Worm (Caenorhabditis elegans) whole organism, L4 larva: Measurements from ENCODE around the gene F01D5.1.
A peak's percentile ranks its signal among the peaks of the same experiment; 100 is the strongest.

Experiments used
- F44E2.7 ChIP-seq: fragments of 200-800 bp; sonication (Bioruptor generic); IDR thresholded peaks from 2 replicates; pipeline ENCODE4 v2.1.2; 2022; ENCODE audit warnings: missing genetic modification characterization, missing compliant biosample characterization
- R02D3.7 ChIP-seq: fragments of 150-350 bp; sonication (generic microtip); optimal IDR thresholded peaks from 3 replicates; lab custom pipeline; 2014; ENCODE audit warnings: missing biosample characterization, missing genetic modification characterization
- T26A8.4 ChIP-seq: fragments of 200-800 bp; sonication (Bioruptor generic); IDR thresholded peaks from 2 replicates; pipeline ENCODE4 v1.3.6; 2022; ENCODE audit warnings: missing genetic modification characterization, missing compliant biosample characterization
- Y75B8A.6 ChIP-seq: fragments of 200-800 bp; sonication (Bioruptor generic); IDR thresholded peaks from 2 replicates; pipeline ENCODE4 v1.3.6; 2022; ENCODE audit warnings: missing genetic modification reagents, missing genetic modification characterization, missing compliant biosample characterization
- ZK337.2 ChIP-seq: fragments of 200-800 bp; sonication (Bioruptor generic); IDR thresholded peaks from 2 replicates; pipeline ENCODE4 v1.3.6; 2022; ENCODE audit warnings: missing genetic modification reagents, missing genetic modification characterization, missing compliant biosample characterization
- ZK546.5 ChIP-seq, 2 experiments: sonication (generic microtip); optimal IDR thresholded peaks; 2 replicates each; lab custom pipeline; 2017; ENCODE audit warnings: missing biosample characterization in 2 of 2, missing genetic modification characterization in 2 of 2
- aly-2 ChIP-seq: sonication (generic microtip); optimal IDR thresholded peaks from 2 replicates; lab custom pipeline; 2018; ENCODE audit warnings: missing biosample characterization, missing genetic modification characterization
- ama-1 ChIP-seq: fragments of 150-350 bp; optimal IDR thresholded peaks from 2 replicates; lab custom pipeline; 2014; ENCODE audit warnings: inconsistent platforms, mixed read lengths
- attf-4 ChIP-seq: sonication (generic microtip); optimal IDR thresholded peaks from 3 replicates; lab custom pipeline; 2017; ENCODE audit warnings: missing biosample characterization, missing genetic modification characterization
- ceh-28 ChIP-seq: fragments of 150-350 bp; optimal IDR thresholded peaks from 2 replicates; lab custom pipeline; 2014; ENCODE audit warnings: missing biosample characterization, missing genetic modification reagents, missing genetic modification characterization
- ces-1 ChIP-seq: fragments of 150-350 bp; sonication (generic microtip); optimal IDR thresholded peaks from 4 replicates; lab custom pipeline; 2014; ENCODE audit warnings: missing biosample characterization, missing genetic modification reagents, missing genetic modification characterization
- cey-2 ChIP-seq: sonication (generic microtip); optimal IDR thresholded peaks from 3 replicates; lab custom pipeline; 2017; ENCODE audit warnings: missing genetic modification characterization, mild to moderate bottlenecking, missing compliant biosample characterization, antibody characterized with exemption, borderline replicate concordance; ENCODE audit not compliant: insufficient read depth
- daf-12 ChIP-seq: fragments of 150-350 bp; optimal IDR thresholded peaks from 2 replicates; lab custom pipeline; 2014; ENCODE audit warnings: missing biosample characterization, missing genetic modification reagents, missing genetic modification characterization
- daf-16 ChIP-seq, 3 experiments: sonication (generic microtip); optimal IDR thresholded peaks; 2 replicates each; lab custom pipeline; 2016 to 2017; ENCODE audit warnings: missing genetic modification characterization in 3 of 3, missing genetic modification reagents in 3 of 3, mild to moderate bottlenecking in 2 of 3, missing compliant biosample characterization in 2 of 3, missing biosample characterization in 1 of 3, moderate library complexity in 1 of 3
- daf-8 ChIP-seq: fragments of 200-800 bp; sonication (Bioruptor generic); IDR thresholded peaks from 2 replicates; pipeline ENCODE4 v1.3.6; 2022; ENCODE audit warnings: missing genetic modification characterization, missing compliant biosample characterization
- dmd-6 ChIP-seq: fragments of 200-800 bp; sonication (Bioruptor generic); IDR thresholded peaks from 2 replicates; pipeline ENCODE4 v1.3.6; 2022; ENCODE audit warnings: missing genetic modification reagents, missing genetic modification characterization, missing compliant biosample characterization
- dpl-1 ChIP-seq: fragments of 150-350 bp; optimal IDR thresholded peaks from 2 replicates; lab custom pipeline; 2014; ENCODE audit warnings: missing biosample characterization, missing genetic modification reagents, missing genetic modification characterization
- dve-1 ChIP-seq: sonication (generic microtip); optimal IDR thresholded peaks from 2 replicates; lab custom pipeline; 2017; ENCODE audit warnings: antibody characterized with exemption, mild to moderate bottlenecking, missing genetic modification characterization, missing compliant biosample characterization; ENCODE audit not compliant: insufficient read depth
- egl-27 ChIP-seq: sonication (generic microtip); optimal IDR thresholded peaks from 3 replicates; lab custom pipeline; 2017; ENCODE audit warnings: missing biosample characterization, missing genetic modification reagents, missing genetic modification characterization
- egl-43 ChIP-seq: fragments of 200-800 bp; sonication (Bioruptor generic); IDR thresholded peaks from 2 replicates; pipeline ENCODE4 v1.3.6; 2022; ENCODE audit warnings: missing genetic modification reagents, missing genetic modification characterization, missing compliant biosample characterization
- gei-8 ChIP-seq: fragments of 200-800 bp; sonication (Bioruptor generic); optimal IDR thresholded peaks from 2 replicates; lab custom pipeline; 2018; ENCODE audit warnings: mild to moderate bottlenecking, missing genetic modification characterization, missing compliant biosample characterization
- hif-1 ChIP-seq, 2 experiments: sonication (generic microtip); optimal IDR thresholded peaks; 2 replicates each; lab custom pipeline; 2016 to 2017; ENCODE audit warnings: missing compliant biosample characterization in 2 of 2, missing genetic modification characterization in 2 of 2, missing genetic modification reagents in 2 of 2, missing genotype in 2 of 2, mild to moderate bottlenecking in 1 of 2
- hlh-11 ChIP-seq: fragments of 200-800 bp; sonication (Bioruptor generic); optimal IDR thresholded peaks from 2 replicates; lab custom pipeline; 2018; ENCODE audit warnings: mild to moderate bottlenecking, missing genetic modification characterization, missing compliant biosample characterization
- hlh-30 ChIP-seq: sonication (generic microtip); optimal IDR thresholded peaks from 2 replicates; lab custom pipeline; 2017; ENCODE audit warnings: antibody characterized with exemption, mild to moderate bottlenecking, missing genetic modification characterization, missing compliant biosample characterization; ENCODE audit not compliant: insufficient read depth
- hmg-1.1 ChIP-seq: fragments of 200-800 bp; sonication (Bioruptor generic); IDR thresholded peaks from 2 replicates; pipeline ENCODE4 v1.3.6; 2022; ENCODE audit warnings: missing genetic modification reagents, missing genetic modification characterization, missing compliant biosample characterization
- lin-15B ChIP-seq: fragments of 150-350 bp; sonication (generic microtip); optimal IDR thresholded peaks from 3 replicates; lab custom pipeline; 2014; ENCODE audit warnings: missing biosample characterization, missing genetic modification characterization
- lin-39 ChIP-seq: fragments of 150-350 bp; optimal IDR thresholded peaks from 2 replicates; lab custom pipeline; 2014; ENCODE audit warnings: missing biosample characterization, missing genetic modification reagents, missing genetic modification characterization
- mxl-2 ChIP-seq: fragments of 200-800 bp; sonication (Bioruptor generic); conservative IDR thresholded peaks from 2 replicates; pipeline ENCODE4 v1.3.6; 2022; ENCODE audit warnings: missing genetic modification reagents, missing genetic modification characterization, missing compliant biosample characterization
- mxl-3 ChIP-seq: fragments of 200-800 bp; sonication (Bioruptor generic); optimal IDR thresholded peaks from 2 replicates; lab custom pipeline; 2018; ENCODE audit warnings: mild to moderate bottlenecking, missing genetic modification characterization, missing compliant biosample characterization
- nhr-25 ChIP-seq: sonication (generic microtip); optimal IDR thresholded peaks from 2 replicates; lab custom pipeline; 2017; ENCODE audit warnings: missing genetic modification characterization, mild to moderate bottlenecking, missing compliant biosample characterization, antibody characterized with exemption, moderate library complexity, borderline replicate concordance; ENCODE audit not compliant: insufficient read depth
- nhr-28 ChIP-seq: fragments of 150-350 bp; optimal IDR thresholded peaks from 2 replicates; lab custom pipeline; 2014; ENCODE audit warnings: missing biosample characterization, missing genetic modification characterization
- nhr-41 ChIP-seq: fragments of 200-800 bp; sonication (Bioruptor generic); IDR thresholded peaks from 2 replicates; pipeline ENCODE4 v1.3.6; 2022; ENCODE audit warnings: missing genetic modification reagents, missing genetic modification characterization, missing compliant biosample characterization
- nhr-42 ChIP-seq: fragments of 200-800 bp; sonication (Bioruptor generic); IDR thresholded peaks from 2 replicates; pipeline ENCODE4 v1.3.6; 2022; ENCODE audit warnings: missing genetic modification characterization, missing compliant biosample characterization
- nhr-48 ChIP-seq: sonication (generic microtip); optimal IDR thresholded peaks from 2 replicates; lab custom pipeline; 2016; ENCODE audit warnings: mild to moderate bottlenecking, missing genetic modification characterization, missing compliant biosample characterization
- nhr-77 ChIP-seq: fragments of 150-350 bp; optimal IDR thresholded peaks from 2 replicates; lab custom pipeline; 2014; ENCODE audit warnings: missing biosample characterization, missing genetic modification characterization
- pha-4 ChIP-seq, 2 experiments: fragments of 150-350 bp in 1 of 2; fragments of 200-800 bp in 1 of 2; sonication (Bioruptor generic) in 1 of 2; IDR thresholded peaks in 1 of 2; optimal IDR thresholded peaks in 1 of 2; 2 replicates each; pipeline versions ENCODE4 v1.3.6 to Lab custom; 2014 to 2022; ENCODE audit warnings: missing genetic modification characterization in 2 of 2, missing genetic modification reagents in 2 of 2, missing biosample characterization in 1 of 2, missing compliant biosample characterization in 1 of 2
- php-3 ChIP-seq: fragments of 200-800 bp; sonication (Bioruptor generic); IDR thresholded peaks from 2 replicates; pipeline ENCODE4 v1.3.6; 2022; ENCODE audit warnings: missing genetic modification reagents, missing genetic modification characterization, missing compliant biosample characterization
- pqm-1 ChIP-seq: sonication (generic microtip); optimal IDR thresholded peaks from 2 replicates; lab custom pipeline; 2017; ENCODE audit warnings: missing biosample characterization, missing genetic modification characterization
- saeg-2 ChIP-seq: fragments of 200-800 bp; sonication (Bioruptor generic); IDR thresholded peaks from 2 replicates; pipeline ENCODE4 v1.3.6; 2022; ENCODE audit warnings: missing genetic modification reagents, missing genetic modification characterization, missing compliant biosample characterization
- sdz-12 ChIP-seq: fragments of 200-800 bp; sonication (Bioruptor generic); optimal IDR thresholded peaks from 2 replicates; lab custom pipeline; 2018; ENCODE audit warnings: mild to moderate bottlenecking, missing genetic modification characterization, missing compliant biosample characterization
- tra-1 ChIP-seq: fragments of 200-800 bp; sonication (Bioruptor generic); IDR thresholded peaks from 2 replicates; pipeline ENCODE4 v1.3.6; 2022; ENCODE audit warnings: missing genetic modification reagents, missing genetic modification characterization, missing compliant biosample characterization
- unc-62 ChIP-seq, 3 experiments: fragments of 150-350 bp in 1 of 3; sonication (generic microtip); optimal IDR thresholded peaks in 2 of 3; peaks in 1 of 3; 1 replicate in 1 of 3; 2 replicates in 2 of 3; lab custom pipeline; 2014 to 2017; ENCODE audit warnings: missing biosample characterization in 3 of 3, missing genetic modification characterization in 3 of 3, missing genetic modification reagents in 3 of 3, missing genotype in 1 of 3
- zag-1 ChIP-seq: fragments of 150-350 bp; optimal IDR thresholded peaks from 2 replicates; lab custom pipeline; 2014; ENCODE audit warnings: missing biosample characterization, missing genetic modification characterization
- ztf-7 ChIP-seq: fragments of 150-350 bp; optimal IDR thresholded peaks from 2 replicates; lab custom pipeline; 2014; ENCODE audit warnings: missing biosample characterization, missing genetic modification characterization

F01D5.1 gene

DNA sequence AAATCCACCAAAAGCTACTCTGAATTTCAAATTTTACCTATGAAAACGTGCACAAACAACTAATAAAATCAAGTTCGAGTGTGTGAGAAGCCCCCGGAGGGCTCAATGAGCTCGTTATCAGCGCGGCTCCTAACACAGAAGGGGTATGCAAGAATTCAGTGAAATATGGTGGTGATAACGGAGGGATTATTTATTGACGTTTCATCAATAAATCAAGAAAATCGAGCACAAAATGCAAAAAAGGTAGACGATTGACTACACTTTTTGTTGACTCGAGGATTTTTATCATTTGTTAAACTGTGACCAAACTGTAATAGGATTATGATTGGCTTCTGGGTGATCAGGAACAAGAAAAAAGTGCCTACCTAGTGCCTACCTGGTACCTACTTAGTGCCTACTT is 39.9 kb downstream of the F01D5.1 start, which contains the start of gene zip-3:
zip-3 (minus strand) TSS at position 21 of the 400 bp plus-strand sequence.
- TF ChIP-seq gei-8 (GFP tag; lab: Kevin White, UChicago) (peak; percentile 21), aly-2 (tag; lab: Kevin White, UChicago) (no peak), nhr-48 (tag; lab: Kevin White, UChicago) (peak; percentile 0), hlh-11 (tag; lab: Kevin White, UChicago) (peak; percentile 64), dmd-6 (peak; percentile 77), php-3 (GFP tag; lab: Robert Waterston, UW) (peak; percentile 62; the same call in 1 of the 2 replicates), T26A8.4 (GFP tag; lab: Robert Waterston, UW) (no peak), pqm-1 (tag; lab: Kevin White, UChicago) (peak; percentile 44), nhr-77 (tag; lab: Kevin White, UChicago) (peak; percentile 45), daf-16 (GFP tag; optimal IDR thresholded peaks at IDR 0.05; lab: Kevin White, UChicago) (no peak), daf-16 (tag; optimal IDR thresholded peaks at IDR 0.05; lab: Kevin White, UChicago) (peak; percentile 61), dve-1 (tag; lab: Kevin White, UChicago) (peak; percentile 64), tra-1 (GFP tag; lab: Robert Waterston, UW) (peak; percentile 67), nhr-28 (tag; lab: Kevin White, UChicago) (peak; percentile 65), ZK337.2 (GFP tag; lab: Robert Waterston, UW) (no peak), pha-4 (GFP tag; IDR thresholded peaks at IDR 0.05; lab: Robert Waterston, UW) (no peak), pha-4 (tag; optimal IDR thresholded peaks at IDR 0.05; lab: Kevin White, UChicago) (no peak)

ce11 chrII:13956529-13956928 is 40.9 kb downstream of the F01D5.1 start:
- peak in 1 of 2 experiments; percentile 21 for TF ChIP-seq daf-16 (GFP tag; optimal IDR thresholded peaks at IDR 0.05; lab: Kevin White, UChicago)
- TF ChIP-seq daf-16 (tag; optimal IDR thresholded peaks at IDR 0.05; lab: Kevin White, UChicago), result peak; percentile 89
- TF ChIP-seq lin-39, result no peak
- no peak for TF ChIP-seq lin-15B (tag; lab: Kevin White, UChicago)
- TF ChIP-seq aly-2 (tag; lab: Kevin White, UChicago), result no peak
- no peak for TF ChIP-seq hmg-1.1 (GFP tag; lab: Robert Waterston, UW)
- TF ChIP-seq F44E2.7 (GFP tag; lab: Robert Waterston, UW), result no peak
- TF ChIP-seq ces-1 (GFP tag; lab: Kevin White, UChicago), result no peak
- peak; percentile 84 for TF ChIP-seq hlh-11 (tag; lab: Kevin White, UChicago)
- TF ChIP-seq nhr-41 (GFP tag; lab: Robert Waterston, UW), result no peak
- TF ChIP-seq nhr-25 (tag; lab: Kevin White, UChicago), result no peak
- TF ChIP-seq sdz-12 (GFP tag; lab: Kevin White, UChicago), result no peak
- no peak for TF ChIP-seq mxl-2
- peak; percentile 91 for TF ChIP-seq dmd-6
- no peak for TF ChIP-seq daf-12 (tag; lab: Kevin White, UChicago)
- TF ChIP-seq gei-8 (GFP tag; lab: Kevin White, UChicago), result no peak
- TF ChIP-seq cey-2 (tag; lab: Kevin White, UChicago), result no peak
- TF ChIP-seq ZK546.5 (tag; optimal IDR thresholded peaks at IDR 0.05; lab: Kevin White, UChicago), result no peak
- TF ChIP-seq hlh-30 (tag; lab: Kevin White, UChicago), result peak; percentile 50
- peak; percentile 51; the same call in 1 of the 2 replicates for TF ChIP-seq nhr-42 (GFP tag; lab: Robert Waterston, UW)
- no peak for TF ChIP-seq ama-1 (lab: Kevin White, UChicago)
- no peak for TF ChIP-seq zag-1 (tag; lab: Kevin White, UChicago)
- peak in 1 of 2 experiments; percentile 42 for TF ChIP-seq unc-62 (GFP tag; optimal IDR thresholded peaks at IDR 0.05 in 1 of 2; lab: Kevin White, UChicago)
- TF ChIP-seq unc-62 (tag; optimal IDR thresholded peaks at IDR 0.05; lab: Kevin White, UChicago), result no peak
- peak; percentile 18 for TF ChIP-seq nhr-48 (tag; lab: Kevin White, UChicago)
- TF ChIP-seq tra-1 (GFP tag; lab: Robert Waterston, UW), result peak; percentile 61; the same call in 1 of the 2 replicates
- no peak for TF ChIP-seq egl-27 (tag; lab: Kevin White, UChicago)
- no peak for TF ChIP-seq daf-8
- no peak for TF ChIP-seq ztf-7 (tag; lab: Kevin White, UChicago)
- TF ChIP-seq hif-1 (tag; optimal IDR thresholded peaks at IDR 0.05; lab: Kevin White, UChicago), result peak in 1 of 2 experiments; percentile 54
- TF ChIP-seq Y75B8A.6, result no peak
- peak; percentile 31 for TF ChIP-seq mxl-3 (GFP tag; lab: Kevin White, UChicago)
- no peak for TF ChIP-seq attf-4
- TF ChIP-seq dpl-1 (GFP tag; lab: Kevin White, UChicago), result no peak
- no peak for TF ChIP-seq egl-43 (GFP tag; lab: Robert Waterston, UW)
- TF ChIP-seq nhr-77 (tag; lab: Kevin White, UChicago), result peak; percentile 99
- peak; percentile 72; the same call in 1 of the 2 replicates for TF ChIP-seq saeg-2 (GFP tag; lab: Robert Waterston, UW)
- TF ChIP-seq ceh-28 (tag; lab: Kevin White, UChicago), result no peak
- peak; percentile 93 for TF ChIP-seq pqm-1 (tag; lab: Kevin White, UChicago)
- no peak for TF ChIP-seq R02D3.7 (tag; lab: Kevin White, UChicago)
